Fruit fly (Drosophila melanogaster): Measurements from ENCODE around the gene Ttc19.

Ttc19 gene

dm6 chr2L:19002468-19002867 lies 42.5 kb downstream of the Ttc19 start:
- TF ChIP-seq fkh (GFP tag; optimal IDR thresholded peaks at IDR 0.05) (no peak), salr (GFP tag; optimal IDR thresholded peaks at IDR 0.05) (no peak), OdsH (GFP tag; optimal IDR thresholded peaks at IDR 0.05) (no peak), CG7368 (GFP tag; optimal IDR thresholded peaks at IDR 0.05) (no peak), CG1621 (tag; optimal IDR thresholded peaks at IDR 0.05) (no peak), CG11294 (GFP tag; IDR thresholded peaks at IDR 0.05) (no peak), Eip75B (GFP tag; optimal IDR thresholded peaks at IDR 0.05) (no peak)

dm6 chr2L:18997148-18997547 lies 47.8 kb downstream of the Ttc19 start, which contains the start of gene CG31792:
Gene CG31792, plus strand, starts transcription at chr2L:18997448.
- no peak for TF ChIP-seq Met (GFP tag; optimal IDR thresholded peaks at IDR 0.05)
- no peak for TF ChIP-seq eg (GFP tag; IDR thresholded peaks at IDR 0.05)
- no peak for TF ChIP-seq CG16779 (tag; optimal IDR thresholded peaks at IDR 0.05)
- TF ChIP-seq OdsH (GFP tag; optimal IDR thresholded peaks at IDR 0.05), result no peak
- TF ChIP-seq Eip75B (GFP tag; optimal IDR thresholded peaks at IDR 0.05), result no peak
- no peak for TF ChIP-seq cyc (GFP tag; optimal IDR thresholded peaks at IDR 0.05)
- no peak for TF ChIP-seq CG11902 (GFP tag; optimal IDR thresholded peaks at IDR 0.05)
- TF ChIP-seq CG11762 (GFP tag; optimal IDR thresholded peaks at IDR 0.05; ENCODE audit: insufficient read depth), result no peak
- no peak for TF ChIP-seq Sox14 (GFP tag; optimal IDR thresholded peaks at IDR 0.05)
- no peak for TF ChIP-seq salr (GFP tag; optimal IDR thresholded peaks at IDR 0.05)
- TF ChIP-seq fkh (GFP tag; optimal IDR thresholded peaks at IDR 0.05), result no peak
- TF ChIP-seq Hr4 (GFP tag; optimal IDR thresholded peaks at IDR 0.05), result no peak
- TF ChIP-seq Smox (GFP tag; optimal IDR thresholded peaks at IDR 0.05), result no peak
- TF ChIP-seq Eip93F (GFP tag; optimal IDR thresholded peaks at IDR 0.05), result no peak

dm6 chr2L:18995660-18996417 lies 49.1 kb downstream of the Ttc19 start, which contains the start of gene CG10650:
Gene CG10650, minus strand, starts transcription at chr2L:18995934.
- TF ChIP-seq Gug (GFP tag; IDR thresholded peaks at IDR 0.05) (no peak), CG10669 (GFP tag; optimal IDR thresholded peaks at IDR 0.05) (no peak), Sox15 (GFP tag; optimal IDR thresholded peaks at IDR 0.05) (no peak), CG11294 (GFP tag; IDR thresholded peaks at IDR 0.05) (no peak), Eip78C (GFP tag) (peak; percentile 9), acj6 (GFP tag; optimal IDR thresholded peaks at IDR 0.05) (no peak), CG8319 (GFP tag; optimal IDR thresholded peaks at IDR 0.05) (no peak), CG34406 (GFP tag; optimal IDR thresholded peaks at IDR 0.05) (no peak), pdm3 (GFP tag; optimal IDR thresholded peaks at IDR 0.05) (no peak), CG32006 (GFP tag; optimal IDR thresholded peaks at IDR 0.05) (no peak), Hr39 (GFP tag; optimal IDR thresholded peaks at IDR 0.05) (no peak), vri (GFP tag; optimal IDR thresholded peaks at IDR 0.05) (peak; percentile 78), eg (GFP tag; IDR thresholded peaks at IDR 0.05) (no peak), CG15336 (GFP tag; IDR thresholded peaks at IDR 0.05) (no peak), lz (GFP tag; optimal IDR thresholded peaks at IDR 0.05) (no peak), cyc (GFP tag; optimal IDR thresholded peaks at IDR 0.05) (no peak)

Data from whole organism, prepupa.